Worm (Caenorhabditis elegans) whole organism, young adult: Measurements from ENCODE around the gene map-1.

Experiments
- B0035.1 ChIP-seq: sonication (generic microtip); optimal IDR thresholded peaks from 2 replicates; lab custom pipeline; 2016; ENCODE audit warnings: missing genetic modification characterization, mild to moderate bottlenecking, missing compliant biosample characterization, missing genotype, missing genetic modification reagents
- B0261.1 ChIP-seq: sonication (generic microtip); optimal IDR thresholded peaks from 2 replicates; lab custom pipeline; 2016; ENCODE audit warnings: mild to moderate bottlenecking, missing genetic modification characterization, moderate library complexity, missing compliant biosample characterization
- F22D6.2 ChIP-seq: sonication (generic microtip); optimal IDR thresholded peaks from 2 replicates; lab custom pipeline; 2016; ENCODE audit warnings: mild to moderate bottlenecking, missing genetic modification characterization, missing compliant biosample characterization
- F55B11.4 ChIP-seq: sonication (generic microtip); optimal IDR thresholded peaks from 2 replicates; lab custom pipeline; 2016; ENCODE audit warnings: missing compliant biosample characterization, missing genetic modification characterization, borderline replicate concordance; ENCODE audit not compliant: insufficient read depth
- K12H6.12 ChIP-seq: fragments of 200-800 bp; sonication (Bioruptor generic); optimal IDR thresholded peaks from 2 replicates; lab custom pipeline; 2018; ENCODE audit warnings: mild to moderate bottlenecking, missing genetic modification characterization, missing compliant biosample characterization
- Y56A3A.18 ChIP-seq: fragments of 200-800 bp; sonication (Bioruptor generic); IDR thresholded peaks from 2 replicates; pipeline ENCODE4 v1.3.6; 2022; ENCODE audit warnings: missing genetic modification reagents, missing genetic modification characterization, missing compliant biosample characterization
- Y79H2A.3 ChIP-seq: fragments of 200-800 bp; sonication (Bioruptor generic); conservative IDR thresholded peaks from 2 replicates; pipeline ENCODE4 v1.3.6; 2022; ENCODE audit warnings: missing genetic modification reagents, missing genetic modification characterization, missing compliant biosample characterization
- aptf-2 ChIP-seq: fragments of 200-800 bp; sonication (Bioruptor generic); conservative IDR thresholded peaks from 2 replicates; pipeline ENCODE4 v1.3.6; 2022; ENCODE audit warnings: missing genetic modification reagents, missing genetic modification characterization, missing compliant biosample characterization
- atf-7 ChIP-seq: sonication (generic microtip); optimal IDR thresholded peaks from 2 replicates; lab custom pipeline; 2017; ENCODE audit warnings: mild to moderate bottlenecking, missing genetic modification characterization, missing compliant biosample characterization
- attf-3 ChIP-seq: fragments of 200-800 bp; sonication (Bioruptor generic); conservative IDR thresholded peaks from 2 replicates; pipeline ENCODE4 v1.3.6; 2022; ENCODE audit warnings: missing genetic modification reagents, missing genetic modification characterization, missing compliant biosample characterization
- bed-1 ChIP-seq: fragments of 200-800 bp; sonication (Bioruptor generic); IDR thresholded peaks from 2 replicates; pipeline ENCODE4 v1.3.6; 2022; ENCODE audit warnings: missing genetic modification reagents, missing genetic modification characterization, missing compliant biosample characterization
- ceh-100 ChIP-seq: fragments of 200-800 bp; sonication (Bioruptor generic); IDR thresholded peaks from 2 replicates; pipeline ENCODE4 v1.3.6; 2022; ENCODE audit warnings: missing genetic modification reagents, missing genetic modification characterization, missing compliant biosample characterization
- ceh-40 ChIP-seq: fragments of 200-800 bp; sonication (Bioruptor generic); IDR thresholded peaks from 2 replicates; pipeline ENCODE4 v1.3.6; 2022; ENCODE audit warnings: missing genetic modification characterization, missing compliant biosample characterization
- ceh-58 ChIP-seq: fragments of 200-800 bp; sonication (Bioruptor generic); IDR thresholded peaks from 2 replicates; pipeline ENCODE4 v1.3.6; 2022; ENCODE audit warnings: missing genetic modification characterization, missing compliant biosample characterization
- die-1 ChIP-seq: sonication (generic microtip); optimal IDR thresholded peaks from 2 replicates; lab custom pipeline; 2016; ENCODE audit warnings: missing genotype, mild to moderate bottlenecking, missing genetic modification characterization, missing compliant biosample characterization
- dpff-1 ChIP-seq: sonication (generic microtip); optimal IDR thresholded peaks from 2 replicates; lab custom pipeline; 2017; ENCODE audit warnings: mild to moderate bottlenecking, missing genetic modification characterization, missing compliant biosample characterization
- efl-1 ChIP-seq: fragments of 150-350 bp; optimal IDR thresholded peaks from 2 replicates; lab custom pipeline; 2014; ENCODE audit warnings: missing biosample characterization, missing genetic modification reagents, missing genetic modification characterization
- fkh-3 ChIP-seq: sonication (generic microtip); optimal IDR thresholded peaks from 2 replicates; lab custom pipeline; 2016; ENCODE audit warnings: mild to moderate bottlenecking, missing genetic modification characterization, missing compliant biosample characterization
- hmg-1.2 ChIP-seq: fragments of 200-800 bp; sonication (Bioruptor generic); IDR thresholded peaks from 2 replicates; pipeline ENCODE4 v1.3.6; 2022; ENCODE audit warnings: missing genetic modification reagents, missing genetic modification characterization, missing compliant biosample characterization
- hmg-20 ChIP-seq: fragments of 200-800 bp; sonication (Bioruptor generic); IDR thresholded peaks from 2 replicates; pipeline ENCODE4 v1.3.6; 2022; ENCODE audit warnings: missing genetic modification reagents, missing genetic modification characterization, missing compliant biosample characterization
- hrde-1 ChIP-seq: sonication (generic microtip); optimal IDR thresholded peaks from 2 replicates; lab custom pipeline; 2016; ENCODE audit warnings: missing genetic modification characterization, mild to moderate bottlenecking, missing compliant biosample characterization, moderate library complexity, missing genotype, missing genetic modification reagents, borderline replicate concordance
- hsf-1 ChIP-seq: fragments of 200-800 bp; sonication (Bioruptor generic); IDR thresholded peaks from 2 replicates; pipeline ENCODE4 v1.3.6; 2022; ENCODE audit warnings: missing genetic modification reagents, missing genetic modification characterization, missing compliant biosample characterization
- let-607 ChIP-seq, 2 experiments: fragments of 200-800 bp in 1 of 2; sonication (Bioruptor generic) in 1 of 2; sonication (generic microtip) in 1 of 2; optimal IDR thresholded peaks; 2 replicates each; lab custom pipeline; 2016 to 2018; ENCODE audit warnings: mild to moderate bottlenecking in 2 of 2, missing compliant biosample characterization in 2 of 2, missing genetic modification characterization in 2 of 2, moderate library complexity in 2 of 2, missing genotype in 1 of 2
- lin-40 ChIP-seq: sonication (generic microtip); optimal IDR thresholded peaks from 2 replicates; lab custom pipeline; 2016; ENCODE audit warnings: missing genetic modification characterization, mild to moderate bottlenecking, missing compliant biosample characterization, missing genotype, missing genetic modification reagents
- madf-10 ChIP-seq: sonication (generic microtip); optimal IDR thresholded peaks from 2 replicates; lab custom pipeline; 2016; ENCODE audit warnings: mild to moderate bottlenecking, missing genetic modification characterization, missing compliant biosample characterization
- nfyb-1 ChIP-seq: fragments of 200-800 bp; sonication (Bioruptor generic); IDR thresholded peaks from 2 replicates; pipeline ENCODE4 v1.3.6; 2022; ENCODE audit warnings: missing genetic modification reagents, missing genetic modification characterization, missing compliant biosample characterization
- repo-1 ChIP-seq: sonication (generic microtip); optimal IDR thresholded peaks from 2 replicates; lab custom pipeline; 2017; ENCODE audit warnings: mild to moderate bottlenecking, missing genetic modification characterization, missing compliant biosample characterization
- rpc-1 ChIP-seq, 2 experiments: fragments of 150-350 bp in 1 of 2; sonication (generic microtip) in 1 of 2; optimal IDR thresholded peaks; 2 replicates each; lab custom pipeline; 2014 to 2018; ENCODE audit warnings: missing biosample characterization in 1 of 2, missing genetic modification characterization in 1 of 2, missing genetic modification reagents in 1 of 2, missing genotype in 1 of 2
- tbp1 ChIP-seq: fragments of 200-800 bp; sonication (Bioruptor generic); optimal IDR thresholded peaks from 2 replicates; lab custom pipeline; 2018; ENCODE audit warnings: mild to moderate bottlenecking, missing genetic modification characterization, missing compliant biosample characterization
- zfh-2 ChIP-seq: fragments of 200-800 bp; sonication (Bioruptor generic); conservative IDR thresholded peaks from 2 replicates; pipeline ENCODE4 v1.3.6; 2022; ENCODE audit warnings: missing genetic modification reagents, missing genetic modification characterization, missing compliant biosample characterization

map-1 gene

DNA sequence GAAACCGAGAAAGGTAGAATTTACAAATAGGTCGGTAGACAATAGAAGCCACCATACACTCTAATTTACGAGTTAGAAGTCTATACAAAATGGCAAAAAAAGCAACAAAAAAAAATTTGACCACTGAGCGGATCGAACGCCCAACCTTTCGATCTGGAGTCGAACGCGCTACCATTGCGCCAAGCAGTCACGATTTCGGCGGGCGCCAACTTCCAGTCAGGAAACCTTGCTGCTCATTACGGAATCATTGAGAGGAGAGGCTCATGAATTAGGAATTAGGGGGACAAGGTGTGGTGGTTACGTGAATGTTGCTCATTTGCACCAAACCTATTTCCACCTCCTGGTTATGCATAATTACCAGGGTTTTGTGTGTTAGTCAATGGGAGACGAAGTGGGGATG, 4.9 kb downstream of the map-1 start:
- TF ChIP-seq tbp1 (GFP tag; lab: Kevin White, UChicago) (peak; percentile 85), rpc-1 (optimal IDR thresholded peaks at IDR 0.05; lab: Kevin White, UChicago) (peak; percentile 41), rpc-1 (tag; optimal IDR thresholded peaks at IDR 0.05; lab: Kevin White, UChicago) (peak; percentile 68), ceh-58 (GFP tag; lab: Robert Waterston, UW) (no peak), let-607 (tag; optimal IDR thresholded peaks at IDR 0.05; lab: Kevin White, UChicago) (no peak), hmg-1.2 (peak; percentile 27; the same call in 1 of the 2 replicates), B0261.1 (tag; lab: Kevin White, UChicago) (peak; percentile 63)

- TF ChIP-seq hsf-1, result peak; percentile 93
Measured at ce11 chrIV:3671215-3671614, 15.4 kb downstream of the map-1 start.

DNA sequence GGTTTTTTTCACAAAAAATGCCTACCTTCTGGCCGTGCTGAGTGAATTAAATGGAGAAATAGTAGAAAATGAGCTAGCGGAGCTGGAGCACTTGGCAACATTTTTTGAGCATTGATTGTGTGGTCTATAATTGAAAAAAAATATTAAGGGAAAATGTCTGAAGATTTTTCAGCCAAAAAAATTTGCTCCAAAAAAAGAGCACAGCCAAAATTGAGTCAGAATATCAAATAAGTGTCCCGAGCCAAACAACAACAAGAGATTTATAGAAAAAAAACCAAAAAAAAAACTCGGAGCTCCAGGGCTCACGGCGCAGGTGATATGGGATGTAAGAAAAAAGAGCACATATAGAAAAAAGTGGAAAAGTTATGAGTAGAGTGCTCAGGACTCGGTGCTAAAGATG, 18.1 kb downstream of the map-1 start, which contains the start of gene fmil-1:
Gene fmil-1, minus strand, starts transcription at position 101 of the 400 bp plus-strand sequence.
- TF ChIP-seq repo-1 (tag; lab: Kevin White, UChicago) (no peak), hmg-20 (GFP tag; lab: Robert Waterston, UW) (no peak), lin-40 (tag; lab: Kevin White, UChicago) (no peak), hrde-1 (tag; lab: Kevin White, UChicago) (no peak)

- TF ChIP-seq attf-3 (no peak), ceh-100 (no peak), aptf-2 (GFP tag; lab: Robert Waterston, UW) (no peak), dpff-1 (tag; lab: Kevin White, UChicago) (no peak), F55B11.4 (no peak), K12H6.12 (tag; lab: Kevin White, UChicago) (no peak), efl-1 (no peak), fkh-3 (tag; lab: Kevin White, UChicago) (no peak), B0035.1 (tag; lab: Kevin White, UChicago) (no peak), F22D6.2 (tag; lab: Kevin White, UChicago) (no peak), Y56A3A.18 (GFP tag; lab: Robert Waterston, UW) (no peak), Y79H2A.3 (GFP tag; lab: Robert Waterston, UW) (no peak)
- TF ChIP-seq, all 124 proteins: peak for 0
Measured at ce11 chrIV:3667796-3668195, 18.9 kb downstream of the map-1 start.

ce11 chrIV:3666543-3666942, 20.1 kb downstream of the map-1 start:
- TF ChIP-seq aptf-2 (GFP tag; lab: Robert Waterston, UW) (no peak), atf-7 (no peak), madf-10 (tag; lab: Kevin White, UChicago) (no peak), nfyb-1 (GFP tag; lab: Robert Waterston, UW) (no peak), ceh-40 (GFP tag; lab: Robert Waterston, UW) (no peak), hsf-1 (no peak), bed-1 (no peak), Y56A3A.18 (GFP tag; lab: Robert Waterston, UW) (no peak)

DNA sequence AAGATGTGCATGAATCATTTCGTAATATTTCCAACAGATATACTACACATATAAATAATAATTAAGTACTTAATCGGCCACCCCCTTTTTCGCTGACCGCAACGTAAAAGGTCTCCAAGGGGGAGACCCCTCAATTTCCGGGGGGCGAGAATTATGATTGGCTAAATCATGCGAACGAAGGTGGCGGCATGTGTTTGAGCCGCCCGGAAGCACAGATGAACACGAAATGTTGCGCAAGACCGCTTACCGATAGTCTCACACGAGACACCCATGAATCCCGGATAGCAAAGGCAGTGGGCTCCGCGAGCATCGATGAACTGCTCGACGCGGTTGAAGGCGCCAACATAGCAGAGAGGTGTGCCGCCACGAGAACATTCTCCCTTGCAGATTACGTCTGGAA, 21.6 kb downstream of the map-1 start:
- peak; percentile 69 for TF ChIP-seq zfh-2 (GFP tag; lab: Robert Waterston, UW)
- no peak for TF ChIP-seq die-1 (tag; lab: Kevin White, UChicago)
- TF ChIP-seq, all 124 proteins: peak for 1
